Fruit fly (Drosophila melanogaster) whole organism, embryonic: ENCODE measurements around the gene CG7164.

Experiments used
- CG10979 ChIP-seq: fragments of 200-800 bp; sonication (Bioruptor generic); optimal IDR thresholded peaks from 2 replicates; lab custom pipeline; 2018; ENCODE audit warnings: missing biosample characterization, mild to moderate bottlenecking, missing genetic modification characterization, moderate library complexity
- CG8944 ChIP-seq: fragments of 200-800 bp; sonication (Bioruptor generic); optimal IDR thresholded peaks from 3 replicates; lab custom pipeline; 2016; ENCODE audit warnings: missing biosample characterization, missing genetic modification characterization
- Ssrp ChIP-seq: fragments of 200-800 bp; sonication (Bioruptor generic); optimal IDR thresholded peaks from 2 replicates; lab custom pipeline; 2018; ENCODE audit warnings: missing biosample characterization, mild to moderate bottlenecking, missing genetic modification characterization, moderate library complexity
- inv ChIP-seq: fragments of 200-800 bp; sonication (Bioruptor generic); IDR thresholded peaks from 2 replicates; pipeline ENCODE4 v1.3.6; 2022; ENCODE audit warnings: missing biosample characterization, missing genetic modification characterization; ENCODE audit not compliant: partially characterized antibody
- maf-S ChIP-seq: fragments of 200-800 bp; sonication (Bioruptor generic); optimal IDR thresholded peaks from 2 replicates; lab custom pipeline; 2016; ENCODE audit warnings: missing biosample characterization, missing genetic modification characterization

DNA sequence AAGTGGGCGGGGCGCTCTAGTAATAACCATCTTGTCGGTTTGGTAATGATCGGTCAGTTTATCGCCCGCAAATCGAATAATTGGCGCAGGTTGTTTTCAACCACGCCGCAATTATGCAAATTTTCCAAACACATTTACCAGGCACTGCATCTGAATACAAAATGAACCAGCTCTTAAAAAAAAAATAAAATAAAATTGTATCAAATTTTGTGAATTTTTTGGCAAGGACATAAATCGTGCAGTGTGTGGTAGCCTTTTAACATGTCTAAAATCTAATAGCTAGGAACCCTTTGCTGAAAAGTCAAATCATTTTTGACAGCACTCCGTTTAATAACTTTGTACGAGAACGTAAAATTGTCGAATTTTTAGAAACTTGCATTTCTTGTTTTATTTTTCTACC is 34.3 kb upstream of the CG7164 start, which contains the start of gene ATPsynGL:
- TF ChIP-seq inv (GFP tag; lab: Robert Waterston, UW) = no peak
- TF ChIP-seq Ssrp (tag; lab: Kevin White, UChicago) = no peak
- no peak for TF ChIP-seq CG10979 (tag; lab: Kevin White, UChicago)
- TF ChIP-seq CG8944 (GFP tag; lab: Kevin White, UChicago) = no peak
- TF ChIP-seq maf-S = no peak
